Worm (Caenorhabditis elegans): ENCODE data around the gene M03A1.8.

DNA sequence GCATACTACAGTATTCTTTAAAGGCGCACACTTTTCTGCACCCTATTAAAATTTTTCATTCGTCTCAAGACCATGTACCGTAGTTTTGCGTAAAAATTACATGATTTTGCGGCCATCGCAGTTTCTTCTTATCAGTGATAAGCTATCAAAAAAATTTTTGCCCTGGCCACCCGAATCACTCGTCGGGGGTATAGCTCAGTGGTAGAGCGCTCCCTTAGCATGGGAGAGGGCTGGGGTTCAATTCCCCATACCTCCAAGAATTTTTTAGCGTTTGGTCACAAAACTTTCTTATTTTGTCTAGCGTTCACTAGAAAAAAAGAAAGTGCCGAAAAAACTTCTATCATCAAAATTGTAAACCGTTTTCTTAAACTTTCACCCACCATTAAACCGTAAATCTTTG is 5.1 kb downstream of the M03A1.8 start:
- TF ChIP-seq ama-1 (optimal IDR thresholded peaks at IDR 0.05) (no peak), crh-2 (tag; optimal IDR thresholded peaks at IDR 0.05) (no peak), lsy-2 (tag; optimal IDR thresholded peaks at IDR 0.05) (no peak), nhr-77 (tag; optimal IDR thresholded peaks at IDR 0.05) (no peak)

Measured in whole organism, L2 larva.